Fruit fly (Drosophila melanogaster): Measurements from ENCODE around the gene futsch.

The futsch gene

DNA sequence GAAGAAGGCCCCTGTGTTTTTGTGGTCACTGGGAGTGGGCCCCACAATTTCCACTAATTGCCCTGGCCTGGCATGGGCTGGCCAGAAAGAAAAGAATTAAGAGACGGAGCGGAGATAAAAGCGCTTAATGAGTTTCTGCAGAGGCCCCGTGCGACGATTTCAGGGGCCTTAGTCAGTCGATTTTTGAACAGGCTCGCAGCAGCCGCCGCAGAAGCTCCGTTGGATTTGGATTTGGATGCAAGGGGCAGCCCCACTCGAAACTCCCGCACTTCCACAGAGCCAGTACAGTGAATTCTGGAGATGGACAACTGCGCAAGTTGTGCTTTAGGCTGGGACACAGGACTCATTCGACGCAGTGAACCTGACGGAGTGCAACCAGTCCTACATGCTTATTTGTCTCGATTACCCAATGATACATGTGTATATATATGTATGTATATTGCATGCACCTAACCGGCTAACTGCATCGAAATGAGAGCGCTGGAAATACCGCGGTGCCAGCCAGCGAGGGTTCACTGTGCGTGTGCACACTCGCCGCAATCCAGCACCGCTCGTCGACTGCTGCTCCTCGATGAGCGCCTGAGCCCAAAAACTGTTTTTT lies 10.3 kb upstream of the futsch start (continued):
- TF ChIP-seq CG30403 (GFP tag; optimal IDR thresholded peaks at IDR 0.05) (peak; percentile 75), HLH54F (GFP tag; optimal IDR thresholded peaks at IDR 0.05) (peak; percentile 57), CG12769 (tag; optimal IDR thresholded peaks at IDR 0.05) (no peak), CG14050 (GFP tag; IDR thresholded peaks at IDR 0.05) (peak; percentile 32; the same call in 1 of the 3 replicates), Stat92E (GFP tag; optimal IDR thresholded peaks at IDR 0.05) (no peak), NfI (GFP tag; optimal IDR thresholded peaks at IDR 0.05) (peak; percentile 55), CG17612 (GFP tag; IDR thresholded peaks at IDR 0.05) (0 out of 2 replicates have a peak, but pooled peaks have one; percentile 28), slbo (GFP tag; IDR thresholded peaks at IDR 0.05) (peak; percentile 81), Atf6 (GFP tag; IDR thresholded peaks at IDR 0.05) (peak; percentile 63; the same call in 1 of the 2 replicates), crp (GFP tag; optimal IDR thresholded peaks at IDR 0.05) (no peak), CG8281 (tag; optimal IDR thresholded peaks at IDR 0.05) (no peak), lola (GFP tag; optimal IDR thresholded peaks at IDR 0.05) (peak in 1 of 3 experiments; percentile 38), otp (GFP tag; IDR thresholded peaks at IDR 0.05) (peak; percentile 62; the same call in 2 of the 3 replicates), Sox100B (GFP tag; optimal IDR thresholded peaks at IDR 0.05) (no peak), tin (GFP tag; optimal IDR thresholded peaks at IDR 0.05) (peak; percentile 64), tap (tag; optimal IDR thresholded peaks at IDR 0.05) (peak; percentile 49), CG15073 (GFP tag; optimal IDR thresholded peaks at IDR 0.05) (no peak), CG33557 (GFP tag; optimal IDR thresholded peaks at IDR 0.05) (no peak), CG14860 (GFP tag; IDR thresholded peaks at IDR 0.05; ENCODE audit: partially characterized antibody) (no peak), Dfd (GFP tag; optimal IDR thresholded peaks at IDR 0.05) (no peak), MBD-R2 (GFP tag; IDR thresholded peaks at IDR 0.05) (peak; percentile 34; the same call in 1 of the 2 replicates), cwo (GFP tag; optimal IDR thresholded peaks at IDR 0.05) (peak; percentile 32), zen (tag; optimal IDR thresholded peaks at IDR 0.05) (no peak), Side (GFP tag; optimal IDR thresholded peaks at IDR 0.05) (peak; percentile 54), mam (GFP tag; optimal IDR thresholded peaks at IDR 0.05) (peak; percentile 73), stc (GFP tag; IDR thresholded peaks at IDR 0.05) (peak; percentile 29; the same call in 1 of the 2 replicates), Kr (GFP tag; optimal IDR thresholded peaks at IDR 0.05) (no peak), CG15479 (GFP tag; optimal IDR thresholded peaks at IDR 0.05) (no peak), CG5245 (GFP tag; optimal IDR thresholded peaks at IDR 0.05) (no peak), dimm (GFP tag; IDR thresholded peaks at IDR 0.05) (no peak), MESR4 (GFP tag; optimal IDR thresholded peaks at IDR 0.05) (no peak), fd64A (GFP tag; optimal IDR thresholded peaks at IDR 0.05) (no peak), CG32532 (GFP tag; IDR thresholded peaks at IDR 0.05) (peak; percentile 58), sisA (GFP tag; IDR thresholded peaks at IDR 0.05) (peak; percentile 84), CG9817 (tag; optimal IDR thresholded peaks at IDR 0.05) (peak; percentile 60), tgo (GFP tag; IDR thresholded peaks at IDR 0.05) (peak; percentile 72), nerfin-2 (GFP tag; IDR thresholded peaks at IDR 0.05; ENCODE audit: partially characterized antibody) (no peak), CG6813 (GFP tag; optimal IDR thresholded peaks at IDR 0.05) (peak; percentile 45), unc-4 (GFP tag; IDR thresholded peaks at IDR 0.05; ENCODE audit: partially characterized antibody) (no peak), fru (optimal IDR thresholded peaks at IDR 0.05) (no peak), en (GFP tag; optimal IDR thresholded peaks at IDR 0.05) (peak; percentile 26), fd3F (GFP tag; optimal IDR thresholded peaks at IDR 0.05) (peak; percentile 52), CG10543 (GFP tag; optimal IDR thresholded peaks at IDR 0.05) (no peak), CG4360 (GFP tag; IDR thresholded peaks at IDR 0.05) (no peak), gt (GFP tag; IDR thresholded peaks at IDR 0.05) (peak; percentile 32; the same call in 1 of the 2 replicates), usp (GFP tag; optimal IDR thresholded peaks at IDR 0.05) (no peak), CG6689 (GFP tag; IDR thresholded peaks at IDR 0.05) (peak; percentile 73; the same call in 1 of the 2 replicates), HLH4C (GFP tag; IDR thresholded peaks at IDR 0.05; ENCODE audit: partially characterized antibody) (no peak), CG13123 (GFP tag; optimal IDR thresholded peaks at IDR 0.05) (peak; percentile 19)

Data from whole organism, embryonic.